Worm (Caenorhabditis elegans): ENCODE measurements around the gene rpb-9.

The rpb-9 gene

DNA sequence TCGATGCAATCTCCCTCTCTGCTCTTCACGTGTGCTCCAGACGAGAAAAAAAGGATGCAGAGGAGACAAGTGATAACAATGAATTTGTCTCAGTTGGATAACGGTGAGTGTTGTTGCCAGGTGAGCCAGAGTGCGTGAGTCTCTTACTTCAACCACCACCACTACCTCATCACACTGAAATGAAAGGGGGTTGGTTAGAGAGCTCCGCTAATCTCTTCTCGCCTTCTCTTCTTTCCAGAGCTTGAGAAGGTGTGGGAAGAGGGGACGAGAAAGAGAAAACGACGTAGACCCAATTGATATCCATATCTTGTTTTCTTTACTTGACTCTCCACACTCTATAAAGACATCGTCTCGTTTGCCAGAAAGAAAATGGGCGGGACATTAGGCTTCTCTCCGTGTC lies 40.8 kb downstream of the rpb-9 start:
- TF ChIP-seq xbp-1 (tag; optimal IDR thresholded peaks at IDR 0.05) (no peak), sox-4 (tag; optimal IDR thresholded peaks at IDR 0.05) (peak; percentile 12), grh-1 (GFP tag; IDR thresholded peaks at IDR 0.05) (no peak), pqm-1 (tag; optimal IDR thresholded peaks at IDR 0.05) (no peak), fkh-8 (tag; optimal IDR thresholded peaks at IDR 0.05) (peak; percentile 69), dsc-1 (tag; optimal IDR thresholded peaks at IDR 0.05) (peak; percentile 8), nhr-71 (tag; optimal IDR thresholded peaks at IDR 0.05) (peak; percentile 8), nhr-19 (GFP tag; conservative IDR thresholded peaks at IDR 0.05) (no peak), tbx-2 (tag; optimal IDR thresholded peaks at IDR 0.05) (no peak)

DNA sequence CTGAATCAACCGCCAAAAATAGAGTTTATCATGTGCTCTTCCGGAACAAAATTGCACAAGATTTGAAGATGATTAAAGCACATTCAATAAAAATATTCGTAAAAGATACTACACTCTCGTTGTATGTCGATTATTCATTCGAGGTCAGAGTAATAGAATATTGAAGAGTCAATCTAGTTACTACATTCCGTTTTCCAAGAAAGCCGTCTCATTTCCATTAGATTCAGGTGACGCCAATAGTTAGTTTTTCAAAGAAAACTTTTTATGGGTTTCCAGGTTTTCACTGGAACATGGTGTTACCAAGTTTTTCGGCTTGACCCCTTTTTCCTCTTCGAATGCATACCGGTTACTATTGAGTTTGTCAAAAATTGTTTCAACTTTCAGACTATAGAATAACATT lies 41.6 kb downstream of the rpb-9 start:
- TF ChIP-seq fos-1 (tag; optimal IDR thresholded peaks at IDR 0.05), result no peak
- TF ChIP-seq nhr-47 (tag; optimal IDR thresholded peaks at IDR 0.05), result peak; percentile 41
- TF ChIP-seq alr-1 (tag; optimal IDR thresholded peaks at IDR 0.05; ENCODE audit: borderline replicate concordance), result no peak
- TF ChIP-seq nhr-20 (tag; optimal IDR thresholded peaks at IDR 0.05), result peak; percentile 43
- TF ChIP-seq dsc-1 (tag; optimal IDR thresholded peaks at IDR 0.05), result peak; percentile 46
- peak; percentile 22 for TF ChIP-seq egl-13 (tag; optimal IDR thresholded peaks at IDR 0.05)
- TF ChIP-seq tlp-1 (tag; optimal IDR thresholded peaks at IDR 0.05), result no peak
- peak; percentile 32 for TF ChIP-seq sox-4 (tag; optimal IDR thresholded peaks at IDR 0.05)
- TF ChIP-seq lin-14 (GFP tag; optimal IDR thresholded peaks at IDR 0.05), result peak; percentile 16
- peak in 1 of 2 experiments; percentile 1 for TF ChIP-seq lsy-2 (tag; optimal IDR thresholded peaks at IDR 0.05)
- peak; percentile 77 for TF ChIP-seq fkh-8 (tag; optimal IDR thresholded peaks at IDR 0.05)
- peak; percentile 51 for TF ChIP-seq nhr-71 (tag; optimal IDR thresholded peaks at IDR 0.05)

DNA sequence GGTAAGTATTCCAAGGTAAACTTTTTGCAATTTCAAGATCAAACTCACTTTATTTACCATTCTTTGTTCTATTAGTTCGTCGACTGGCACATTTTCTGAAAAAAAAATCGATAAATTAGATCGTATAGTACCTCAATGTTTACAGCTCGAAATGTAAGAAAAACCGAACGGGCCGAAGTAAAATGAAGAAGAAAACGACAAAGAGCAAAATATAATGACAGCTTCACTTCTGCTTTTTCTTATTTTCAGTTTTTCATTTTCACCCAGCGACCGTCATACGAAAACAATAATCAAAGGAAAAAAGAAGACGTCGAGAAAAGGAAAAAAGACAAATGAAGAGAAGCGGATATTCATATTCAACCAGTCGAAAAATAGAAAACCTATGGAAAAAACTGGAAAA lies 43.0 kb downstream of the rpb-9 start, which contains the start of gene che-7:
TSS of gene che-7 (minus strand) at position 101 of the 400 bp plus-strand sequence.
- no peak for TF ChIP-seq C16A3.4 (tag; optimal IDR thresholded peaks at IDR 0.05)
- TF ChIP-seq snpc-4 (tag; optimal IDR thresholded peaks at IDR 0.05), result no peak
- TF ChIP-seq ces-1 (GFP tag; optimal IDR thresholded peaks at IDR 0.05), result no peak

DNA sequence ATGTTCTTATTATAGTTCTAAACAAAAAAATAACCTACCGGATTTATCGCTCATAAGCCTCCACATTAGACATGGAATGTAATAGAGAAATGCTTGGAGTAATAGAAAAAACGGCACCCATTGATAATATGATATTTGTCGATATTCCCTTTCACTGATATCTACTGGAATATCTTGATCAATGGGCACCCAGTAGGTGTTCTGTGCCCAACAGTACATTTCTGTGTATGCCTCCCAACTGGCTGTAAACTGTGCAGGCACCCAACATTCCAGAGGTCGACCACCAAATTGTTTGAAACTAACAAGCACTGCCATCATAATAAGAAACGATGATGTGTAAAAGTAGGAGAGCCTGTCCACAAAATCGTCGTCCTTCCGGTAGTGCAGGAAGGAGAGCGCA lies 47.7 kb downstream of the rpb-9 start:
- no peak for TF ChIP-seq Y116A8C.19 (tag; optimal IDR thresholded peaks at IDR 0.05; ENCODE audit: borderline replicate concordance)
- no peak for TF ChIP-seq snpc-4 (tag; optimal IDR thresholded peaks at IDR 0.05)
- TF ChIP-seq ceh-63 (GFP tag; optimal IDR thresholded peaks at IDR 0.05), result no peak
- TF ChIP-seq fkh-4 (tag; optimal IDR thresholded peaks at IDR 0.05; ENCODE audit: borderline replicate concordance), result no peak
- TF ChIP-seq rnt-1 (tag; optimal IDR thresholded peaks at IDR 0.05), result no peak
- TF ChIP-seq ceh-8 (GFP tag; optimal IDR thresholded peaks at IDR 0.05), result no peak
- no peak for TF ChIP-seq unc-86 (tag; optimal IDR thresholded peaks at IDR 0.05)
- no peak for TF ChIP-seq aly-2 (tag; optimal IDR thresholded peaks at IDR 0.05)
- TF ChIP-seq tlp-1 (tag; optimal IDR thresholded peaks at IDR 0.05), result no peak

All from whole organism, L1 larva.